Worm (Caenorhabditis elegans): ENCODE data around the gene rhi-1.

The rhi-1 gene

DNA sequence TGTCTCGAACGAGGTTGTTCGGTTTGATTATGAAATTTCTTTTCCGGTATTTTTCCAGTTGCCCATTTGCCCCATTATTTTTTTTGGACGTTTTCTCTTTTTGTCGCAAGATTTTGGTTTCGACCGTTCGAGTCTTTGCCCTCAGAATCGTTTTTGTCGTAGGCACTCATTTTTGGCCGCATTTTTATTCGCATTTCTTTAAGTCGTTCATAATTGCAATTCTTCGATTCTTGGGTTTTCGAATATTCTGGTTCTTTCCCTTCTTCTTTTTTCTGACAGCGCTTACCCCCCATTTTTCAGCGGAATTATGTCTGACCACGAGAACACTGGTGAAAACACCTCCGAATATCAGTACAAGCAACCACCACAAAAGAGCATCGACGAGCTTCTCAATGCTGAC, at the start of gene rhi-1:
rhi-1 (plus strand) TSS at position 301 of the 400 bp plus-strand sequence.
- no peak for TF ChIP-seq F13C5.2 (tag; optimal IDR thresholded peaks at IDR 0.05)
- TF ChIP-seq flt-1 (GFP tag; IDR thresholded peaks at IDR 0.05) = no peak
- TF ChIP-seq aly-1 (tag; optimal IDR thresholded peaks at IDR 0.05) = no peak
- no peak for TF ChIP-seq pes-1 (GFP tag; IDR thresholded peaks at IDR 0.05)
- no peak for TF ChIP-seq tbx-11 (GFP tag; IDR thresholded peaks at IDR 0.05)
- TF ChIP-seq hmbx-1 (tag; optimal IDR thresholded peaks at IDR 0.05) = no peak
- no peak for TF ChIP-seq ceh-36 (tag; optimal IDR thresholded peaks at IDR 0.05)
- TF ChIP-seq scrt-1 (GFP tag; IDR thresholded peaks at IDR 0.05) = no peak
- no peak for TF ChIP-seq sea-1 (GFP tag; conservative IDR thresholded peaks at IDR 0.05)
- no peak for TF ChIP-seq ama-1 (optimal IDR thresholded peaks at IDR 0.05)
- TF ChIP-seq ets-7 (tag; optimal IDR thresholded peaks at IDR 0.05) = no peak
- TF ChIP-seq tra-4 (tag; optimal IDR thresholded peaks at IDR 0.05) = no peak
- no peak for TF ChIP-seq B0310.2 (tag; optimal IDR thresholded peaks at IDR 0.05)
- no peak for TF ChIP-seq ceh-13 (GFP tag; optimal IDR thresholded peaks at IDR 0.05)
- no peak for TF ChIP-seq hmg-4 (GFP tag; optimal IDR thresholded peaks at IDR 0.05)

DNA sequence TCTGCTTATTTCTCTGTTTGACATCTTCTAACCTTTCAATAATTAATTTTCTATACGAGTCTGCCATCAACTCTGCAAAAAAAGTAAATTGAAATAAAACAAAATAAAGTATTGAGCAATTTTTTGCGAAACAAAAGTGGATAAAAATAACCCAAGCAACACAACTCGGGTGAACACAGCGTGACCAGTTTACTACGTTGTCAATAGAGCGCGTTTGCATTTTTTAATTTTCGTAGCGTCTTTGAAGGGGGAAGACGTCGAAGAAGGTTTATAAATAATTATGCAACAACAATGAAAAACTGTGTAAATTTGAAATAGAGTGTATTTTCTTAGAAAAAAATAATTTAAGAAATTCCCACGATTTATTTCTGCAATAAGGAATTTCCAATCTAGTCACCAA, 45.9 kb upstream of the rhi-1 start, which contains the start of gene atg-16.1:
atg-16.1 (minus strand) TSS at position 76 of the 400 bp plus-strand sequence.
- peak; percentile 4 for TF ChIP-seq F13C5.2 (tag; optimal IDR thresholded peaks at IDR 0.05)
- TF ChIP-seq B0310.2 (tag; optimal IDR thresholded peaks at IDR 0.05) = no peak

DNA sequence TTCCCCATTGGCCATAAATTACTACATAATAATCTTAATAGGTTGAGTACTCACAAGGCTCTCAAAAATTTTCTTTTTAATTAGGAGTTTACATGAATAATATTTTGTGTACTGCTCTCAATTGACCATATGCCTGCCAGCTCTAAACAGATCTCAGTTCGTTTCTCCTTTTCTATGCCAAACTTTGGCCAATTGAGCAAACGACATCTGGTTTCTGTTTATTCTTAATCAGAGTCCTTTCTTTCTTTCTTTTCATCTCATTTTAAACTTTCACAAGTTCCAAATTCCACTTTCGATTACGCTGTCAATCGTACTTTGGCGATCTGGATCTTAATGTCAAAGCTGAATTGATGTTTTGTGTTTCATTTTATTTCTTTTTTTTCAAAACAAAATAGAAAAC, 43.9 kb upstream of the rhi-1 start:
- TF ChIP-seq sea-1 (GFP tag; conservative IDR thresholded peaks at IDR 0.05) = no peak
- no peak for TF ChIP-seq scrt-1 (GFP tag; IDR thresholded peaks at IDR 0.05)
- TF ChIP-seq aly-1 (tag; optimal IDR thresholded peaks at IDR 0.05) = no peak
- no peak for TF ChIP-seq hmg-4 (GFP tag; optimal IDR thresholded peaks at IDR 0.05)
- TF ChIP-seq tbx-11 (GFP tag; IDR thresholded peaks at IDR 0.05) = no peak
- TF ChIP-seq ama-1 (optimal IDR thresholded peaks at IDR 0.05) = no peak
- TF ChIP-seq ceh-13 (GFP tag; optimal IDR thresholded peaks at IDR 0.05) = no peak
- no peak for TF ChIP-seq ets-7 (tag; optimal IDR thresholded peaks at IDR 0.05)
- TF ChIP-seq hnd-1 (tag; optimal IDR thresholded peaks at IDR 0.05) = no peak
- TF ChIP-seq tbx-37 (GFP tag; conservative IDR thresholded peaks at IDR 0.05) = no peak
- no peak for TF ChIP-seq ceh-36 (tag; optimal IDR thresholded peaks at IDR 0.05)
- TF ChIP-seq pes-1 (GFP tag; IDR thresholded peaks at IDR 0.05) = no peak
- TF ChIP-seq B0310.2 (tag; optimal IDR thresholded peaks at IDR 0.05) = no peak
- no peak for TF ChIP-seq hmbx-1 (tag; optimal IDR thresholded peaks at IDR 0.05)
- no peak for TF ChIP-seq tra-4 (tag; optimal IDR thresholded peaks at IDR 0.05)
- no peak for TF ChIP-seq F13C5.2 (tag; optimal IDR thresholded peaks at IDR 0.05)
- TF ChIP-seq flt-1 (GFP tag; IDR thresholded peaks at IDR 0.05) = no peak

DNA sequence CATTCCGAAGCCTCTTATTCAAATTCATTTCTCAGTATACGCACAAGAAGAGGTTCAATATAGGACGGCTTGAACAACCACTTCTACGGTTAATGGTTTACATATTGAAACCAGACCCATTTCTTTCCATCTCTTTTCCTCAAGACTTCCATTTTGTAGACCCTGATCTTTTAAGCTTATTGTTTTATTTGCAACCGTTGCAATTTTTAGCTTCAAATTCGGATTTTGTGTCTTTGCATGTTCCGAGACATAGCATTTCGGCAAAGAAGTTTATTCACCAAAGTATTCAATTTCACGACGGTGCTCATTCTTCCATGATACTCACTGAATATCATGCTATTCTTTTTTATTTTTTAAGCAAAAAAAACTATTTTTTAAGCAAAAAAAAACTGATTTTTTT, 42.1 kb upstream of the rhi-1 start, which contains the start of gene nmur-3:
nmur-3 (plus strand) TSS at position 301 of the 400 bp plus-strand sequence.
- TF ChIP-seq F13C5.2 (tag; optimal IDR thresholded peaks at IDR 0.05) (no peak), hmbx-1 (tag; optimal IDR thresholded peaks at IDR 0.05) (no peak), pes-1 (GFP tag; IDR thresholded peaks at IDR 0.05) (no peak), scrt-1 (GFP tag; IDR thresholded peaks at IDR 0.05) (no peak), ets-7 (tag; optimal IDR thresholded peaks at IDR 0.05) (no peak), aly-1 (tag; optimal IDR thresholded peaks at IDR 0.05) (no peak), tbx-11 (GFP tag; IDR thresholded peaks at IDR 0.05) (no peak), tra-4 (tag; optimal IDR thresholded peaks at IDR 0.05) (no peak), B0310.2 (tag; optimal IDR thresholded peaks at IDR 0.05) (no peak)

DNA sequence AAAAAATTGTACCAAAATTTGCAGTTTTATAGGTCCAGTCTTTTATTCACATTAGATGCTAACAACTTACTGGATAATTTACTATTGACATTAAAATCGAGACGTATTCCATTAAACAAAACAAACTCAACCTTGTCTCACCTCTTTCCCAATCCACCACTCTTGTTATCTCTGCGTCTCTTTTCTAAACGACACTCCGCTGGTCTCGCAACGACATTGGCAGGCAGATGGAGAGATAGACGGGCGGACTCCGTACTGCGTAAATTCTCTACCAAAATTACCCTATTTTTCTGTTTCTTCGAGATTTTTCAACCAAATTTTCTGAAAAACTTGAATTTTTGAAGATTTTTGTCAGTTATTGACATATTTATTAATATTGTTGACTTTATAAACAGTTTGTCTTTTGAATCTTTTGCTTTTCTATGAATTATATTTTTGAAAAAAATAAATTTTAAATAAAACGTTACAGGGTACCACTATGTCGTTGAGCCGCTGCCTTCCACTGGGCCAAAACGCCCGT, 39.0 kb upstream of the rhi-1 start, which contains the start of gene asb-2:
asb-2 (plus strand) TSS at position 470 of the 520 bp plus-strand sequence.
- TF ChIP-seq aly-1 (tag; optimal IDR thresholded peaks at IDR 0.05) = no peak
- peak; percentile 42 for TF ChIP-seq F13C5.2 (tag; optimal IDR thresholded peaks at IDR 0.05)

DNA sequence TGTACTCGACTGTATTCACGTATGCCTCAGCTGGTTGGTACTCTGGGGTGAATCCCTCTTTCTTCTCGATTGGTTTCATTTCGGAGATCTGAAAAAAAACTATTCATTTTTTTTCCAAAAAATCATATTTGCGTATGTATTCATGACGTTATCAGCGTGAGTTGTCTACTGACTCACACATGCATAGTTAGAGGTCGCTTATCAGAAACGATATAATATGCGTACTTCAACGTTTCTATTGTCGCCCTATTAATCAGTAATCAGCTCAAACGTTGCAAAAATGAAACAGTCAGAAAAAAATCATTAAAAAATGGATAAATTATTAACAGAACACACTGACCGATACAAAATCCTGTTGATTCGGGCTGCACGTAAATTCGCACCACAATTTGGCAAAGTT, 29.8 kb upstream of the rhi-1 start:
- TF ChIP-seq ceh-36 (tag; optimal IDR thresholded peaks at IDR 0.05) (no peak), ama-1 (optimal IDR thresholded peaks at IDR 0.05) (no peak), B0310.2 (tag; optimal IDR thresholded peaks at IDR 0.05) (no peak), hnd-1 (tag; optimal IDR thresholded peaks at IDR 0.05) (no peak), ceh-13 (GFP tag; optimal IDR thresholded peaks at IDR 0.05) (no peak), tra-4 (tag; optimal IDR thresholded peaks at IDR 0.05) (no peak), pes-1 (GFP tag; IDR thresholded peaks at IDR 0.05) (no peak), flt-1 (GFP tag; IDR thresholded peaks at IDR 0.05) (no peak), scrt-1 (GFP tag; IDR thresholded peaks at IDR 0.05) (no peak), sea-1 (GFP tag; conservative IDR thresholded peaks at IDR 0.05) (no peak), tbx-37 (GFP tag; conservative IDR thresholded peaks at IDR 0.05) (no peak), F13C5.2 (tag; optimal IDR thresholded peaks at IDR 0.05) (no peak), ets-7 (tag; optimal IDR thresholded peaks at IDR 0.05) (no peak), hmg-4 (GFP tag; optimal IDR thresholded peaks at IDR 0.05) (no peak), hmbx-1 (tag; optimal IDR thresholded peaks at IDR 0.05) (no peak)

DNA sequence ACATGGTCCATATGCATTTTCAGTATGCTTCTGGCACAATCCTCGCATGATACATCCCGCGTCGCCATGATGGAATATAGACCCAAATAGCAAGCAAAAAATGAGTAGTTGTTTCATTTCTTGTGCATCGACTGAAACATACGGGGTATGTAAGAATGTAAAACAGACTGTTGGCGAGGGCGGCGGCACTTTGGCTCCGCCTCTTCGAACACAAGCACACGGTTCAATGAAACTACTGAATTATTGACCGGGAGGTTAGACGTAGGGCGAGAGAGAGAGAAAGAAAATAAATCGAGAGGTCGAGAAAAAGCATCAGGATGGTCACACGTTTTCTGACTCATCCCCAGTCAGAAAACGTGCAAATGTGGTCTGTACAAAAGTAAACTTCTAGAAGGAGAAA, 28.3 kb upstream of the rhi-1 start:
- TF ChIP-seq scrt-1 (GFP tag; IDR thresholded peaks at IDR 0.05) = no peak
- TF ChIP-seq ceh-13 (GFP tag; optimal IDR thresholded peaks at IDR 0.05) = no peak
- TF ChIP-seq ama-1 (optimal IDR thresholded peaks at IDR 0.05) = no peak
- no peak for TF ChIP-seq aly-1 (tag; optimal IDR thresholded peaks at IDR 0.05)
- no peak for TF ChIP-seq pes-1 (GFP tag; IDR thresholded peaks at IDR 0.05)
- TF ChIP-seq ets-7 (tag; optimal IDR thresholded peaks at IDR 0.05) = no peak

DNA sequence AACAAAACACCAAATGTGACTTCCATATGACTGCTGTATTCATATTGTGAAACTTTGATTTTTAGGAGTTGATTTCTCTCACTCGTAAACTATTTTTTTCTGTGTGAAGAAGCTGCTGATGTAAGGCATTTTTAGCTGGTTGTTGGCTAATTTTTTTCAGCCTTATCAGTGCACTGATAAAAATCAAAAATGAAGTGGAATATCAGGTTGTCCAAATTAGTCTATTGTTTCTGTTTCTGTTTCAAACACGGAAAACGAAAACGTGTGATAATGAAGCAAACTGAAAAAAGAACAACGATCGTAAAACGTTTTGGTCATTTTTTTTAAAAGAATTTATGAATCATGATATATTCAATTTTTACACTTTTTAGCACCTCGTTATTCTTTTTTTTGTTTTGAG, 27.5 kb upstream of the rhi-1 start:
- TF ChIP-seq F13C5.2 (tag; optimal IDR thresholded peaks at IDR 0.05) (no peak), hnd-1 (tag; optimal IDR thresholded peaks at IDR 0.05) (no peak), ceh-13 (GFP tag; optimal IDR thresholded peaks at IDR 0.05) (no peak), hmg-4 (GFP tag; optimal IDR thresholded peaks at IDR 0.05) (no peak), sea-1 (GFP tag; conservative IDR thresholded peaks at IDR 0.05) (no peak), tbx-11 (GFP tag; IDR thresholded peaks at IDR 0.05) (no peak), scrt-1 (GFP tag; IDR thresholded peaks at IDR 0.05) (no peak), B0310.2 (tag; optimal IDR thresholded peaks at IDR 0.05) (no peak), pes-1 (GFP tag; IDR thresholded peaks at IDR 0.05) (no peak)

All from whole organism, early embryonic.